Fruit fly (Drosophila melanogaster) whole organism: Measurements from ENCODE around the gene TTLL4B.

Experiments
- CG8478 ChIP-seq: fragments of >200 bp; optimal IDR thresholded peaks from 2 replicates; lab custom pipeline; 2018; ENCODE audit warnings: inconsistent platforms
- Dll ChIP-seq: fragments of >200 bp; optimal IDR thresholded peaks from 2 replicates; lab custom pipeline; 2017
- EcR ChIP-seq, 2 experiments: fragments of >200 bp; optimal IDR thresholded peaks; 2 replicates each; lab custom pipeline; 2017; ENCODE audit warnings: missing biosample characterization in 2 of 2, missing genetic modification characterization in 2 of 2, missing genetic modification reagents in 2 of 2
- pan ChIP-seq: fragments of >200 bp; optimal IDR thresholded peaks from 2 replicates; lab custom pipeline; 2017
- psq ChIP-seq: fragments of >200 bp; optimal IDR thresholded peaks from 2 replicates; lab custom pipeline; 2017
- usp ChIP-seq: fragments of >200 bp; optimal IDR thresholded peaks from 2 replicates; lab custom pipeline; 2017; ENCODE audit warnings: missing biosample characterization, missing genetic modification characterization, mixed read lengths

DNA sequence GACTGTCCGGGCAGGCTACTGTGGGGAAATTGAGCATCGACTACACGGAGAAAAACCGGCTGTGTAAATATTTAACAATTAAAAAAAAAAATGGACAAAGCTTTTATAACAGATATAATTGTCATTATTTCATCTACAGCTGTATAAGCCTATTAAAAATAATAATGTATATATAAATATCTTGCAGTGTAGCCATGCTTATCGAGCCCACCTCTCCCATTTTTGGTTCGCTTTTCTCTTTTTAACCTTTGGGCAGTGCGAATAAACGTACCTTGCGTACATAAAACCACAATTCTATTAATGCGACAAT lies 34.3 kb downstream of the TTLL4B start:
- no peak for TF ChIP-seq psq (lab: Kevin White, UChicago)
- no peak for TF ChIP-seq EcR (GFP tag; optimal IDR thresholded peaks at IDR 0.05; lab: Kevin White, UChicago)
- TF ChIP-seq CG8478 = no peak
- no peak for TF ChIP-seq pan (lab: Kevin White, UChicago)
- TF ChIP-seq usp (GFP tag; lab: Kevin White, UChicago) = no peak
- TF ChIP-seq Dll (lab: Kevin White, UChicago) = no peak
